Worm (Caenorhabditis elegans) whole organism, midembryonic: ENCODE measurements around the gene usip-1.

Experiments
- T22C8.4 ChIP-seq: fragments of 200-800 bp; sonication (Bioruptor generic); IDR thresholded peaks from 2 replicates; pipeline ENCODE4 v1.3.6; 2022; ENCODE audit warnings: missing genetic modification characterization, missing compliant biosample characterization
- cog-1 ChIP-seq: sonication (generic microtip); optimal IDR thresholded peaks from 2 replicates; lab custom pipeline; 2016; ENCODE audit warnings: missing genetic modification characterization, missing compliant biosample characterization
- flt-1 ChIP-seq: fragments of 200-800 bp; sonication (Bioruptor generic); IDR thresholded peaks from 2 replicates; pipeline ENCODE4 v1.3.6; 2022; ENCODE audit warnings: missing genetic modification characterization, missing compliant biosample characterization
- klf-2 ChIP-seq: fragments of 200-800 bp; sonication (Bioruptor generic); conservative IDR thresholded peaks from 2 replicates; pipeline ENCODE4 v1.3.6; 2022; ENCODE audit warnings: missing genetic modification reagents, missing genetic modification characterization, missing compliant biosample characterization
- med-1 ChIP-seq: sonication (generic microtip); optimal IDR thresholded peaks from 2 replicates; lab custom pipeline; 2017; ENCODE audit warnings: missing genetic modification characterization, mild to moderate bottlenecking, missing compliant biosample characterization, antibody characterized with exemption, missing genetic modification reagents; ENCODE audit not compliant: insufficient read depth
- ref-1 ChIP-seq: fragments of 200-800 bp; sonication (Bioruptor generic); conservative IDR thresholded peaks from 2 replicates; pipeline ENCODE4 v1.3.6; 2022; ENCODE audit warnings: missing genetic modification reagents, missing genetic modification characterization, missing compliant biosample characterization
- tab-1 ChIP-seq: fragments of 200-800 bp; sonication (Bioruptor generic); IDR thresholded peaks from 2 replicates; pipeline ENCODE4 v1.3.6; 2022; ENCODE audit warnings: missing genetic modification characterization, missing compliant biosample characterization
- ztf-23 ChIP-seq: fragments of 200-800 bp; sonication (Bioruptor generic); IDR thresholded peaks from 2 replicates; pipeline ENCODE4 v1.3.6; 2022; ENCODE audit warnings: missing genetic modification reagents, missing genetic modification characterization, missing compliant biosample characterization
- ztf-29 ChIP-seq: fragments of 200-800 bp; sonication (Bioruptor generic); IDR thresholded peaks from 2 replicates; pipeline ENCODE4 v1.3.6; 2022; ENCODE audit warnings: missing genetic modification reagents, missing genetic modification characterization, missing compliant biosample characterization

- TF ChIP-seq cog-1 (tag; lab: Kevin White, UChicago) (no peak), T22C8.4 (GFP tag; lab: Robert Waterston, UW) (no peak), ref-1 (GFP tag; lab: Robert Waterston, UW) (no peak), tab-1 (GFP tag; lab: Robert Waterston, UW) (no peak), ztf-23 (no peak), flt-1 (GFP tag; lab: Robert Waterston, UW) (no peak), klf-2 (GFP tag; lab: Robert Waterston, UW) (no peak), med-1 (GFP tag; lab: Kevin White, UChicago) (no peak), ztf-29 (GFP tag; lab: Robert Waterston, UW) (no peak)
Observed at ce11 chrV:12187344-12187743, 3.4 kb upstream of the usip-1 start, which contains the start of gene ZK863.8.
